Worm (Caenorhabditis elegans) whole organism, L4 larva: ENCODE results near the gene C25G4.7.
A peak's percentile ranks its signal among the peaks of the same experiment; 100 is the strongest.

Experiments
- F10B5.3 ChIP-seq: sonication (generic microtip); optimal IDR thresholded peaks from 2 replicates; lab custom pipeline; 2016; ENCODE audit warnings: mild to moderate bottlenecking, missing genetic modification characterization, missing compliant biosample characterization
- F26F4.8 ChIP-seq: fragments of 200-800 bp; sonication (Bioruptor generic); conservative IDR thresholded peaks from 2 replicates; pipeline ENCODE4 v1.3.6; 2022; ENCODE audit warnings: missing genetic modification characterization, missing compliant biosample characterization
- F37D6.2 ChIP-seq: sonication (generic microtip); optimal IDR thresholded peaks from 2 replicates; lab custom pipeline; 2016; ENCODE audit warnings: mild to moderate bottlenecking, missing genetic modification characterization, missing compliant biosample characterization
- F44E2.7 ChIP-seq: fragments of 200-800 bp; sonication (Bioruptor generic); IDR thresholded peaks from 2 replicates; pipeline ENCODE4 v2.1.2; 2022; ENCODE audit warnings: missing genetic modification characterization, missing compliant biosample characterization
- F49E8.2 ChIP-seq: sonication (generic microtip); optimal IDR thresholded peaks from 2 replicates; lab custom pipeline; 2016; ENCODE audit warnings: missing compliant biosample characterization, mild to moderate bottlenecking, missing genetic modification characterization, borderline replicate concordance
- Y48G9A.11 ChIP-seq: fragments of 200-800 bp; sonication (Bioruptor generic); IDR thresholded peaks from 2 replicates; pipeline ENCODE4 v1.3.6; 2022; ENCODE audit warnings: missing genetic modification reagents, missing genetic modification characterization, missing compliant biosample characterization
- arid-1 ChIP-seq: fragments of 200-800 bp; sonication (Bioruptor generic); conservative IDR thresholded peaks from 2 replicates; pipeline ENCODE4 v1.3.6; 2022; ENCODE audit warnings: missing genetic modification reagents, missing genetic modification characterization, missing compliant biosample characterization
- attf-4 ChIP-seq: sonication (generic microtip); optimal IDR thresholded peaks from 3 replicates; lab custom pipeline; 2017; ENCODE audit warnings: missing biosample characterization, missing genetic modification characterization
- ceh-20 ChIP-seq: fragments of 200-800 bp; sonication (Bioruptor generic); IDR thresholded peaks from 2 replicates; pipeline ENCODE4 v1.3.6; 2022; ENCODE audit warnings: missing genetic modification reagents, missing genetic modification characterization, missing compliant biosample characterization
- ceh-28 ChIP-seq: fragments of 150-350 bp; optimal IDR thresholded peaks from 2 replicates; lab custom pipeline; 2014; ENCODE audit warnings: missing biosample characterization, missing genetic modification reagents, missing genetic modification characterization
- ceh-82 ChIP-seq: sonication (generic microtip); optimal IDR thresholded peaks from 2 replicates; lab custom pipeline; 2017; ENCODE audit warnings: missing biosample characterization, missing genetic modification characterization
- daf-16 ChIP-seq, 3 experiments: sonication (generic microtip); optimal IDR thresholded peaks; 2 replicates each; lab custom pipeline; 2016 to 2017; ENCODE audit warnings: missing genetic modification characterization in 3 of 3, missing genetic modification reagents in 3 of 3, mild to moderate bottlenecking in 2 of 3, missing compliant biosample characterization in 2 of 3, missing biosample characterization in 1 of 3, moderate library complexity in 1 of 3
- dmd-9 ChIP-seq: fragments of 200-800 bp; sonication (Bioruptor generic); IDR thresholded peaks from 2 replicates; pipeline ENCODE4 v1.3.6; 2022; ENCODE audit warnings: missing genetic modification reagents, missing genetic modification characterization, missing compliant biosample characterization
- dve-1 ChIP-seq: sonication (generic microtip); optimal IDR thresholded peaks from 2 replicates; lab custom pipeline; 2017; ENCODE audit warnings: antibody characterized with exemption, mild to moderate bottlenecking, missing genetic modification characterization, missing compliant biosample characterization; ENCODE audit not compliant: insufficient read depth
- egl-27 ChIP-seq: sonication (generic microtip); optimal IDR thresholded peaks from 3 replicates; lab custom pipeline; 2017; ENCODE audit warnings: missing biosample characterization, missing genetic modification reagents, missing genetic modification characterization
- egl-43 ChIP-seq: fragments of 200-800 bp; sonication (Bioruptor generic); IDR thresholded peaks from 2 replicates; pipeline ENCODE4 v1.3.6; 2022; ENCODE audit warnings: missing genetic modification reagents, missing genetic modification characterization, missing compliant biosample characterization
- hlh-30 ChIP-seq: sonication (generic microtip); optimal IDR thresholded peaks from 2 replicates; lab custom pipeline; 2017; ENCODE audit warnings: antibody characterized with exemption, mild to moderate bottlenecking, missing genetic modification characterization, missing compliant biosample characterization; ENCODE audit not compliant: insufficient read depth
- hmg-1.1 ChIP-seq: fragments of 200-800 bp; sonication (Bioruptor generic); IDR thresholded peaks from 2 replicates; pipeline ENCODE4 v1.3.6; 2022; ENCODE audit warnings: missing genetic modification reagents, missing genetic modification characterization, missing compliant biosample characterization
- lin-1 ChIP-seq: fragments of 200-800 bp; sonication (Bioruptor generic); IDR thresholded peaks from 2 replicates; pipeline ENCODE4 v1.3.6; 2022; ENCODE audit warnings: missing genetic modification reagents, missing genetic modification characterization, missing compliant biosample characterization
- lin-15B ChIP-seq: fragments of 150-350 bp; sonication (generic microtip); optimal IDR thresholded peaks from 3 replicates; lab custom pipeline; 2014; ENCODE audit warnings: missing biosample characterization, missing genetic modification characterization
- lin-29 ChIP-seq: fragments of 200-800 bp; sonication (Bioruptor generic); IDR thresholded peaks from 2 replicates; pipeline ENCODE4 v1.3.6; 2022; ENCODE audit warnings: missing genetic modification reagents, missing genetic modification characterization, missing compliant biosample characterization
- lin-38 ChIP-seq: fragments of 200-800 bp; sonication (Bioruptor generic); IDR thresholded peaks from 2 replicates; pipeline ENCODE4 v1.3.6; 2022; ENCODE audit warnings: missing genetic modification reagents, missing genetic modification characterization, missing compliant biosample characterization
- lin-39 ChIP-seq: fragments of 150-350 bp; optimal IDR thresholded peaks from 2 replicates; lab custom pipeline; 2014; ENCODE audit warnings: missing biosample characterization, missing genetic modification reagents, missing genetic modification characterization
- madf-9 ChIP-seq: fragments of 200-800 bp; sonication (Bioruptor generic); conservative IDR thresholded peaks from 2 replicates; pipeline ENCODE4 v1.3.6; 2022; ENCODE audit warnings: missing genetic modification reagents, missing genetic modification characterization, missing compliant biosample characterization
- mdt-29 ChIP-seq: fragments of 200-800 bp; sonication (Bioruptor generic); IDR thresholded peaks from 2 replicates; pipeline ENCODE4 v1.3.6; 2022; ENCODE audit warnings: missing genetic modification reagents, missing genetic modification characterization, missing compliant biosample characterization
- mep-1 ChIP-seq: fragments of 150-350 bp; sonication (generic microtip); optimal IDR thresholded peaks from 3 replicates; lab custom pipeline; 2014; ENCODE audit warnings: missing biosample characterization, missing genetic modification characterization
- mxl-2 ChIP-seq: fragments of 200-800 bp; sonication (Bioruptor generic); conservative IDR thresholded peaks from 2 replicates; pipeline ENCODE4 v1.3.6; 2022; ENCODE audit warnings: missing genetic modification reagents, missing genetic modification characterization, missing compliant biosample characterization
- nhr-11 ChIP-seq: fragments of 150-350 bp; optimal IDR thresholded peaks from 2 replicates; lab custom pipeline; 2014; ENCODE audit warnings: missing biosample characterization, missing genetic modification characterization
- nhr-237 ChIP-seq: sonication (generic microtip); optimal IDR thresholded peaks from 2 replicates; lab custom pipeline; 2017; ENCODE audit warnings: missing biosample characterization, missing genetic modification characterization
- nhr-25 ChIP-seq: sonication (generic microtip); optimal IDR thresholded peaks from 2 replicates; lab custom pipeline; 2017; ENCODE audit warnings: missing genetic modification characterization, mild to moderate bottlenecking, missing compliant biosample characterization, antibody characterized with exemption, moderate library complexity, borderline replicate concordance; ENCODE audit not compliant: insufficient read depth
- nhr-41 ChIP-seq: fragments of 200-800 bp; sonication (Bioruptor generic); IDR thresholded peaks from 2 replicates; pipeline ENCODE4 v1.3.6; 2022; ENCODE audit warnings: missing genetic modification reagents, missing genetic modification characterization, missing compliant biosample characterization
- nhr-42 ChIP-seq: fragments of 200-800 bp; sonication (Bioruptor generic); IDR thresholded peaks from 2 replicates; pipeline ENCODE4 v1.3.6; 2022; ENCODE audit warnings: missing genetic modification characterization, missing compliant biosample characterization
- nhr-48 ChIP-seq: sonication (generic microtip); optimal IDR thresholded peaks from 2 replicates; lab custom pipeline; 2016; ENCODE audit warnings: mild to moderate bottlenecking, missing genetic modification characterization, missing compliant biosample characterization
- php-3 ChIP-seq: fragments of 200-800 bp; sonication (Bioruptor generic); IDR thresholded peaks from 2 replicates; pipeline ENCODE4 v1.3.6; 2022; ENCODE audit warnings: missing genetic modification reagents, missing genetic modification characterization, missing compliant biosample characterization
- saeg-2 ChIP-seq: fragments of 200-800 bp; sonication (Bioruptor generic); IDR thresholded peaks from 2 replicates; pipeline ENCODE4 v1.3.6; 2022; ENCODE audit warnings: missing genetic modification reagents, missing genetic modification characterization, missing compliant biosample characterization
- set-16 ChIP-seq: fragments of 200-800 bp; sonication (Bioruptor generic); IDR thresholded peaks from 2 replicates; pipeline ENCODE4 v1.3.6; 2022; ENCODE audit warnings: missing genetic modification reagents, missing genetic modification characterization, missing compliant biosample characterization
- skn-1 ChIP-seq: fragments of 150-350 bp; optimal IDR thresholded peaks from 2 replicates; lab custom pipeline; 2014; ENCODE audit warnings: missing biosample characterization, missing genetic modification characterization
- snpc-1.2 ChIP-seq: fragments of 200-800 bp; sonication (Bioruptor generic); IDR thresholded peaks from 2 replicates; pipeline ENCODE4 v1.3.6; 2022; ENCODE audit warnings: missing genetic modification reagents, missing genetic modification characterization, missing compliant biosample characterization
- spr-3 ChIP-seq: fragments of 200-800 bp; sonication (Bioruptor generic); optimal IDR thresholded peaks from 2 replicates; lab custom pipeline; 2018; ENCODE audit warnings: mild to moderate bottlenecking, missing genetic modification characterization, missing compliant biosample characterization
- tag-97 ChIP-seq: fragments of 200-800 bp; sonication (Bioruptor generic); IDR thresholded peaks from 2 replicates; pipeline ENCODE4 v1.3.6; 2022; ENCODE audit warnings: missing genetic modification characterization, missing compliant biosample characterization
- tra-1 ChIP-seq: fragments of 200-800 bp; sonication (Bioruptor generic); IDR thresholded peaks from 2 replicates; pipeline ENCODE4 v1.3.6; 2022; ENCODE audit warnings: missing genetic modification reagents, missing genetic modification characterization, missing compliant biosample characterization
- unc-62 ChIP-seq, 3 experiments: fragments of 150-350 bp in 1 of 3; sonication (generic microtip); optimal IDR thresholded peaks in 2 of 3; peaks in 1 of 3; 1 replicate in 1 of 3; 2 replicates in 2 of 3; lab custom pipeline; 2014 to 2017; ENCODE audit warnings: missing biosample characterization in 3 of 3, missing genetic modification characterization in 3 of 3, missing genetic modification reagents in 3 of 3, missing genotype in 1 of 3
- vab-7 ChIP-seq: fragments of 200-800 bp; sonication (Bioruptor generic); IDR thresholded peaks from 2 replicates; pipeline ENCODE4 v1.3.6; 2022; ENCODE audit warnings: missing genetic modification reagents, missing genetic modification characterization, missing compliant biosample characterization
- zag-1 ChIP-seq: fragments of 150-350 bp; optimal IDR thresholded peaks from 2 replicates; lab custom pipeline; 2014; ENCODE audit warnings: missing biosample characterization, missing genetic modification characterization
- zfp-3 ChIP-seq: fragments of 200-800 bp; sonication (Bioruptor generic); conservative IDR thresholded peaks from 2 replicates; pipeline ENCODE4 v1.3.6; 2022; ENCODE audit warnings: missing genetic modification reagents, missing genetic modification characterization, missing compliant biosample characterization
- zip-2 ChIP-seq: fragments of 150-350 bp; optimal IDR thresholded peaks from 2 replicates; lab custom pipeline; 2014; ENCODE audit warnings: missing biosample characterization, missing genetic modification characterization
- ztf-11 ChIP-seq: fragments of 150-350 bp; optimal IDR thresholded peaks from 2 replicates; lab custom pipeline; 2014; ENCODE audit warnings: missing biosample characterization, missing genetic modification characterization

Gene C25G4.7

ce11 chrIV:12416629-12417404, 39.9 kb upstream of the C25G4.7 start:
- peak; percentile 73 for TF ChIP-seq egl-43
- TF ChIP-seq hlh-30 (tag; lab: Kevin White, UChicago), result no peak
- no peak for TF ChIP-seq nhr-42
- TF ChIP-seq Y48G9A.11 (GFP tag; lab: Robert Waterston, UW), result peak; percentile 28; the same call in 1 of the 2 replicates
- TF ChIP-seq skn-1 (tag; lab: Kevin White, UChicago), result no peak
- TF ChIP-seq F37D6.2 (tag; lab: Kevin White, UChicago), result no peak
- no peak for TF ChIP-seq nhr-11 (tag; lab: Kevin White, UChicago)
- no peak for TF ChIP-seq tag-97 (GFP tag; lab: Robert Waterston, UW)
- no peak for TF ChIP-seq lin-15B (tag; lab: Kevin White, UChicago)
- TF ChIP-seq zag-1, result no peak
- TF ChIP-seq ceh-28 (tag; lab: Kevin White, UChicago), result no peak
- no peak for TF ChIP-seq F49E8.2 (tag; lab: Kevin White, UChicago)
- peak; percentile 55 for TF ChIP-seq hmg-1.1
- TF ChIP-seq F44E2.7, result 0 out of 2 replicates have a peak, but pooled peaks have one; percentile 5
- TF ChIP-seq lin-29 (GFP tag; lab: Robert Waterston, UW), result no peak
- TF ChIP-seq nhr-237 (tag; lab: Kevin White, UChicago), result no peak
- peak; percentile 21 for TF ChIP-seq mep-1 (tag; lab: Kevin White, UChicago)
- peak; percentile 62; the same call in 1 of the 2 replicates for TF ChIP-seq nhr-41
- TF ChIP-seq arid-1 (GFP tag; lab: Robert Waterston, UW), result 0 out of 2 replicates have a peak, but pooled peaks have one; percentile 5
- TF ChIP-seq lin-1, result no peak
- TF ChIP-seq egl-27 (tag; lab: Kevin White, UChicago), result no peak
- 0 out of 2 replicates have a peak, but pooled peaks have one; percentile 6 for TF ChIP-seq php-3 (GFP tag; lab: Robert Waterston, UW)
- TF ChIP-seq mxl-2 (GFP tag; lab: Robert Waterston, UW), result no peak
- 0 out of 2 replicates have a peak, but pooled peaks have one; percentile 14 for TF ChIP-seq ceh-20 (GFP tag; lab: Robert Waterston, UW)
- no peak for TF ChIP-seq spr-3 (GFP tag; lab: Kevin White, UChicago)
- TF ChIP-seq lin-39 (tag; lab: Kevin White, UChicago), result no peak
- TF ChIP-seq vab-7 (GFP tag; lab: Robert Waterston, UW), result peak; percentile 13; the same call in 1 of the 2 replicates
- no peak for TF ChIP-seq nhr-25 (tag; lab: Kevin White, UChicago)
- peak; percentile 69; the same call in 1 of the 2 replicates for TF ChIP-seq snpc-1.2
- peak in 1 of 2 experiments; percentile 91 for TF ChIP-seq unc-62 (GFP tag; optimal IDR thresholded peaks at IDR 0.05 in 1 of 2; lab: Kevin White, UChicago)
- TF ChIP-seq unc-62 (tag; optimal IDR thresholded peaks at IDR 0.05; lab: Kevin White, UChicago), result no peak
- TF ChIP-seq ztf-11 (tag; lab: Kevin White, UChicago), result no peak
- no peak for TF ChIP-seq F10B5.3 (tag; lab: Kevin White, UChicago)
- TF ChIP-seq set-16 (GFP tag; lab: Robert Waterston, UW), result no peak
- no peak for TF ChIP-seq zfp-3 (GFP tag; lab: Robert Waterston, UW)
- 0 out of 2 replicates have a peak, but pooled peaks have one; percentile 10 for TF ChIP-seq dmd-9
- TF ChIP-seq F26F4.8, result peak; percentile 72
- no peak for TF ChIP-seq saeg-2 (GFP tag; lab: Robert Waterston, UW)
- no peak for TF ChIP-seq attf-4 (tag; lab: Kevin White, UChicago)
- TF ChIP-seq madf-9 (GFP tag; lab: Robert Waterston, UW), result 0 out of 2 replicates have a peak, but pooled peaks have one; percentile 8
- peak; percentile 64; the same call in 1 of the 2 replicates for TF ChIP-seq lin-38 (GFP tag; lab: Robert Waterston, UW)
- peak in 1 of 2 experiments; percentile 31 for TF ChIP-seq daf-16 (GFP tag; optimal IDR thresholded peaks at IDR 0.05; lab: Kevin White, UChicago)
- TF ChIP-seq daf-16 (tag; optimal IDR thresholded peaks at IDR 0.05; lab: Kevin White, UChicago), result peak; percentile 45
- TF ChIP-seq ceh-82, result no peak
- TF ChIP-seq tra-1 (GFP tag; lab: Robert Waterston, UW), result no peak; the same call in 1 of the 2 replicates
- no peak for TF ChIP-seq zip-2 (tag; lab: Kevin White, UChicago)
- peak; percentile 13 for TF ChIP-seq dve-1 (tag; lab: Kevin White, UChicago)
- no peak for TF ChIP-seq mdt-29 (GFP tag; lab: Robert Waterston, UW)
- peak; percentile 20 for TF ChIP-seq nhr-48
